Worm (Caenorhabditis elegans) whole organism, young adult: ENCODE data around the gene F15B9.8.

Source experiments
- B0035.1 ChIP-seq: sonication (generic microtip); optimal IDR thresholded peaks from 2 replicates; lab custom pipeline; 2016; ENCODE audit warnings: missing genetic modification characterization, mild to moderate bottlenecking, missing compliant biosample characterization, missing genotype, missing genetic modification reagents
- B0261.1 ChIP-seq: sonication (generic microtip); optimal IDR thresholded peaks from 2 replicates; lab custom pipeline; 2016; ENCODE audit warnings: mild to moderate bottlenecking, missing genetic modification characterization, moderate library complexity, missing compliant biosample characterization
- F37B4.10 ChIP-seq: fragments of 200-800 bp; sonication (Bioruptor generic); IDR thresholded peaks from 2 replicates; pipeline ENCODE4 v1.3.6; 2022; ENCODE audit warnings: missing genetic modification characterization, missing compliant biosample characterization
- F39B2.1 ChIP-seq: fragments of 200-800 bp; sonication (Bioruptor generic); IDR thresholded peaks from 2 replicates; pipeline ENCODE4 v1.3.6; 2022; ENCODE audit warnings: missing genetic modification reagents, missing genetic modification characterization, missing compliant biosample characterization
- F49E8.2 ChIP-seq: sonication (generic microtip); optimal IDR thresholded peaks from 3 replicates; lab custom pipeline; 2017; ENCODE audit warnings: missing genetic modification characterization, mild to moderate bottlenecking, missing compliant biosample characterization, antibody characterized with exemption, moderate library complexity; ENCODE audit not compliant: insufficient read depth
- F57C9.4 ChIP-seq: sonication (generic microtip); optimal IDR thresholded peaks from 2 replicates; lab custom pipeline; 2017; ENCODE audit warnings: mild to moderate bottlenecking, missing genetic modification characterization, missing compliant biosample characterization
- Y56A3A.18 ChIP-seq: fragments of 200-800 bp; sonication (Bioruptor generic); IDR thresholded peaks from 2 replicates; pipeline ENCODE4 v1.3.6; 2022; ENCODE audit warnings: missing genetic modification reagents, missing genetic modification characterization, missing compliant biosample characterization
- ZK185.1 ChIP-seq: sonication (generic microtip); optimal IDR thresholded peaks from 2 replicates; lab custom pipeline; 2016; ENCODE audit warnings: mild to moderate bottlenecking, missing genetic modification characterization, missing compliant biosample characterization; ENCODE audit not compliant: poor library complexity, severe bottlenecking
- aptf-2 ChIP-seq: fragments of 200-800 bp; sonication (Bioruptor generic); conservative IDR thresholded peaks from 2 replicates; pipeline ENCODE4 v1.3.6; 2022; ENCODE audit warnings: missing genetic modification reagents, missing genetic modification characterization, missing compliant biosample characterization
- athp-1 ChIP-seq: sonication (generic microtip); optimal IDR thresholded peaks from 2 replicates; lab custom pipeline; 2017; ENCODE audit warnings: mild to moderate bottlenecking, missing genetic modification characterization, missing compliant biosample characterization
- attf-3 ChIP-seq: fragments of 200-800 bp; sonication (Bioruptor generic); conservative IDR thresholded peaks from 2 replicates; pipeline ENCODE4 v1.3.6; 2022; ENCODE audit warnings: missing genetic modification reagents, missing genetic modification characterization, missing compliant biosample characterization
- attf-5 ChIP-seq: fragments of 200-800 bp; sonication (Bioruptor generic); optimal IDR thresholded peaks from 2 replicates; lab custom pipeline; 2018; ENCODE audit warnings: mild to moderate bottlenecking, missing genetic modification characterization, missing compliant biosample characterization
- bed-1 ChIP-seq: fragments of 200-800 bp; sonication (Bioruptor generic); IDR thresholded peaks from 2 replicates; pipeline ENCODE4 v1.3.6; 2022; ENCODE audit warnings: missing genetic modification reagents, missing genetic modification characterization, missing compliant biosample characterization
- ceh-100 ChIP-seq: fragments of 200-800 bp; sonication (Bioruptor generic); IDR thresholded peaks from 2 replicates; pipeline ENCODE4 v1.3.6; 2022; ENCODE audit warnings: missing genetic modification reagents, missing genetic modification characterization, missing compliant biosample characterization
- ceh-27 ChIP-seq: fragments of 200-800 bp; sonication (Bioruptor generic); optimal IDR thresholded peaks from 2 replicates; lab custom pipeline; 2018; ENCODE audit warnings: mild to moderate bottlenecking, missing genetic modification characterization, moderate library complexity, missing compliant biosample characterization
- ceh-79 ChIP-seq: sonication (generic microtip); optimal IDR thresholded peaks from 2 replicates; lab custom pipeline; 2017; ENCODE audit warnings: mild to moderate bottlenecking, missing genetic modification characterization, missing compliant biosample characterization
- ceh-91 ChIP-seq: fragments of 200-800 bp; sonication (Bioruptor generic); IDR thresholded peaks from 2 replicates; pipeline ENCODE4 v1.3.6; 2022; ENCODE audit warnings: missing genetic modification reagents, missing genetic modification characterization, missing compliant biosample characterization
- die-1 ChIP-seq: sonication (generic microtip); optimal IDR thresholded peaks from 2 replicates; lab custom pipeline; 2016; ENCODE audit warnings: missing genotype, mild to moderate bottlenecking, missing genetic modification characterization, missing compliant biosample characterization
- dox-1 ChIP-seq: fragments of 200-800 bp; sonication (Bioruptor generic); IDR thresholded peaks from 2 replicates; pipeline ENCODE4 v1.3.6; 2022; ENCODE audit warnings: missing genetic modification reagents, missing genetic modification characterization, missing compliant biosample characterization
- dpff-1 ChIP-seq: sonication (generic microtip); optimal IDR thresholded peaks from 2 replicates; lab custom pipeline; 2017; ENCODE audit warnings: mild to moderate bottlenecking, missing genetic modification characterization, missing compliant biosample characterization
- efl-1 ChIP-seq: fragments of 150-350 bp; optimal IDR thresholded peaks from 2 replicates; lab custom pipeline; 2014; ENCODE audit warnings: missing biosample characterization, missing genetic modification reagents, missing genetic modification characterization
- egl-18 ChIP-seq: fragments of 200-800 bp; sonication (Bioruptor generic); IDR thresholded peaks from 2 replicates; pipeline ENCODE4 v1.3.6; 2022; ENCODE audit warnings: missing genetic modification reagents, missing genetic modification characterization, missing compliant biosample characterization
- egl-44 ChIP-seq: fragments of 200-800 bp; sonication (Bioruptor generic); IDR thresholded peaks from 2 replicates; pipeline ENCODE4 v1.3.6; 2022; ENCODE audit warnings: missing genetic modification reagents, missing genetic modification characterization, missing compliant biosample characterization
- ekl-4 ChIP-seq: fragments of 200-800 bp; sonication (Bioruptor generic); IDR thresholded peaks from 2 replicates; pipeline ENCODE4 v1.3.6; 2022; ENCODE audit warnings: missing genetic modification reagents, missing genetic modification characterization, missing compliant biosample characterization
- fkh-3 ChIP-seq: sonication (generic microtip); optimal IDR thresholded peaks from 2 replicates; lab custom pipeline; 2016; ENCODE audit warnings: mild to moderate bottlenecking, missing genetic modification characterization, missing compliant biosample characterization
- him-1 ChIP-seq: sonication (generic microtip); optimal IDR thresholded peaks from 2 replicates; lab custom pipeline; 2016; ENCODE audit warnings: missing genotype, missing genetic modification reagents, missing genetic modification characterization, missing compliant biosample characterization
- lag-1 ChIP-seq: fragments of 200-800 bp; sonication (Bioruptor generic); IDR thresholded peaks from 2 replicates; pipeline ENCODE4 v1.3.6; 2022; ENCODE audit warnings: missing genetic modification reagents, missing genetic modification characterization, missing compliant biosample characterization
- let-607 ChIP-seq, 2 experiments: fragments of 200-800 bp in 1 of 2; sonication (Bioruptor generic) in 1 of 2; sonication (generic microtip) in 1 of 2; optimal IDR thresholded peaks; 2 replicates each; lab custom pipeline; 2016 to 2018; ENCODE audit warnings: mild to moderate bottlenecking in 2 of 2, missing compliant biosample characterization in 2 of 2, missing genetic modification characterization in 2 of 2, moderate library complexity in 2 of 2, missing genotype in 1 of 2
- lin-54 ChIP-seq: fragments of 200-800 bp; sonication (Bioruptor generic); optimal IDR thresholded peaks from 2 replicates; lab custom pipeline; 2018; ENCODE audit warnings: mild to moderate bottlenecking, missing genetic modification characterization, missing compliant biosample characterization
- lsl-1 ChIP-seq: fragments of 200-800 bp; sonication (Bioruptor generic); optimal IDR thresholded peaks from 2 replicates; lab custom pipeline; 2018; ENCODE audit warnings: mild to moderate bottlenecking, missing genetic modification characterization, moderate library complexity, missing compliant biosample characterization
- madf-10 ChIP-seq: sonication (generic microtip); optimal IDR thresholded peaks from 2 replicates; lab custom pipeline; 2016; ENCODE audit warnings: mild to moderate bottlenecking, missing genetic modification characterization, missing compliant biosample characterization
- madf-8 ChIP-seq: fragments of 200-800 bp; sonication (Bioruptor generic); conservative IDR thresholded peaks from 2 replicates; pipeline ENCODE4 v1.3.6; 2022; ENCODE audit warnings: missing genetic modification reagents, missing genetic modification characterization, missing compliant biosample characterization
- mes-4 ChIP-seq: sonication (generic microtip); optimal IDR thresholded peaks from 2 replicates; lab custom pipeline; 2016; ENCODE audit warnings: missing genotype, missing genetic modification characterization, missing compliant biosample characterization
- nfya-2 ChIP-seq: fragments of 200-800 bp; sonication (Bioruptor generic); IDR thresholded peaks from 2 replicates; pipeline ENCODE4 v1.3.6; 2022; ENCODE audit warnings: missing genetic modification reagents, missing genetic modification characterization, missing compliant biosample characterization
- repo-1 ChIP-seq: sonication (generic microtip); optimal IDR thresholded peaks from 2 replicates; lab custom pipeline; 2017; ENCODE audit warnings: mild to moderate bottlenecking, missing genetic modification characterization, missing compliant biosample characterization
- rpc-1 ChIP-seq, 2 experiments: fragments of 150-350 bp in 1 of 2; sonication (generic microtip) in 1 of 2; optimal IDR thresholded peaks; 2 replicates each; lab custom pipeline; 2014 to 2018; ENCODE audit warnings: missing biosample characterization in 1 of 2, missing genetic modification characterization in 1 of 2, missing genetic modification reagents in 1 of 2, missing genotype in 1 of 2
- sea-2 ChIP-seq: fragments of 200-800 bp; sonication (Bioruptor generic); IDR thresholded peaks from 2 replicates; pipeline ENCODE4 v1.3.6; 2022; ENCODE audit warnings: missing genetic modification characterization, missing compliant biosample characterization
- snpc-4 ChIP-seq, 5 experiments: fragments of 150-350 bp in 1 of 5; sonication (generic microtip) in 4 of 5; optimal IDR thresholded peaks; 2 replicates each; lab custom pipeline; 2014 to 2018; ENCODE audit warnings: missing genetic modification characterization in 5 of 5, missing biosample characterization in 3 of 5, antibody characterized with exemption in 2 of 5, mild to moderate bottlenecking in 2 of 5, missing compliant biosample characterization in 2 of 5, missing genotype in 2 of 5, moderate library complexity in 2 of 5, missing genetic modification reagents in 1 of 5
- tbp1 ChIP-seq: fragments of 200-800 bp; sonication (Bioruptor generic); optimal IDR thresholded peaks from 2 replicates; lab custom pipeline; 2018; ENCODE audit warnings: mild to moderate bottlenecking, missing genetic modification characterization, missing compliant biosample characterization
- unc-62 ChIP-seq: fragments of 150-350 bp; optimal IDR thresholded peaks from 2 replicates; lab custom pipeline; 2014; ENCODE audit warnings: missing biosample characterization, missing genetic modification reagents, missing genetic modification characterization
- zfh-2 ChIP-seq: fragments of 200-800 bp; sonication (Bioruptor generic); conservative IDR thresholded peaks from 2 replicates; pipeline ENCODE4 v1.3.6; 2022; ENCODE audit warnings: missing genetic modification reagents, missing genetic modification characterization, missing compliant biosample characterization
- ztf-25 ChIP-seq: fragments of 200-800 bp; sonication (Bioruptor generic); IDR thresholded peaks from 2 replicates; pipeline ENCODE4 v1.3.6; 2022; ENCODE audit warnings: missing genetic modification reagents, missing genetic modification characterization, missing compliant biosample characterization

The F15B9.8 gene

DNA sequence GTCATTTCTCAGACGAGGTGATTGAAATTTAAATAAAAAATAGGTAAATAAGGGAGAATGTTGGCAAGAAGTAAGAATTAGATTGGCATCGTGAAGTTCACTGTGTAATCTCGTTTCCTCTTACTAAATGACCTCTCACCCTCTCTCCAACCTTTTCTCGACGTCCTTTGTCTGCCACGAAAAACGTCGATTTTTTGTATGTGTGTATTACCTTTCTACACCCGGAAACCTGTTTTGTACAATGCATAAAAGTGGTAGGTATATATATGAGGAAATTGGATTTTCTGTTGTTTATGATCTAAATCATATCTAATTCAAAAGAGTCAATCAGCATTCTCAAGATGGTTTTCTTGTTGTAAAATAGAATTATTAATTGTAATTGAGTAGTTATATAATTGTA, 4.5 kb downstream of the F15B9.8 start, which contains the start of the genes F15B9.11 and dsl-7:
F15B9.11 (minus strand) TSS at position 5 of the 400 bp plus-strand sequence.
dsl-7 (plus strand) TSS at position 260 of the 400 bp plus-strand sequence.
- TF ChIP-seq fkh-3: no peak
- no peak for TF ChIP-seq die-1 (tag; lab: Kevin White, UChicago)
- no peak for TF ChIP-seq ztf-25 (GFP tag; lab: Robert Waterston, UW)
- TF ChIP-seq ceh-91: no peak
- no peak for TF ChIP-seq attf-3 (GFP tag; lab: Robert Waterston, UW)
- TF ChIP-seq him-1: no peak
- TF ChIP-seq B0035.1 (tag; lab: Kevin White, UChicago): no peak
- TF ChIP-seq dox-1: no peak
- no peak for TF ChIP-seq egl-18 (GFP tag; lab: Robert Waterston, UW)
- no peak for TF ChIP-seq ceh-27 (GFP tag; lab: Kevin White, UChicago)
- no peak for TF ChIP-seq bed-1 (GFP tag; lab: Robert Waterston, UW)
- TF ChIP-seq snpc-4 (GFP tag; optimal IDR thresholded peaks at IDR 0.05; lab: Kevin White, UChicago): no peak
- no peak for TF ChIP-seq snpc-4 (tag; optimal IDR thresholded peaks at IDR 0.05; lab: Kevin White, UChicago)
- TF ChIP-seq ekl-4 (GFP tag; lab: Robert Waterston, UW): no peak
- no peak for TF ChIP-seq lin-54
- TF ChIP-seq, all 124 proteins: peak for 0

DNA sequence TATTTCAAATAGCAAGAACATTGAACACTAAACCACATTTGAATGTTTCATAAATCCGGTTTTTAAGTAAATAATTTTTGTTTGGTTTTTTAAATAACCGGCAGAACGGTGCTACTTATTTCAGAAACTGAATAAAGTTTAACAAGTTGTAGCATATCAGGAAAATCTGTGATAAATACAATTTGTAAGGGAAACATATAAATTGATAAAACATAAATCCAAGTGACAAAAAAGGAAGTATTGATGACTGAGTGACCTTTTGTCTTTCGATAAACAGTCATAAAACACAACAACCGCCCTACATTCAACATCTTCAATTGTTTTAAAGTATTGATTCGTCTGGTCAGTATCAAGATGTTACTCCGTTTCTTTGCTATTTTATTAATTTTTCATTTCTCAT, 6.9 kb downstream of the F15B9.8 start, which contains the start of gene far-5:
far-5 (plus strand) TSS at position 301 of the 400 bp plus-strand sequence.
- TF ChIP-seq nfya-2 (no peak), efl-1 (GFP tag; lab: Kevin White, UChicago) (no peak), F37B4.10 (GFP tag; lab: Robert Waterston, UW) (no peak), zfh-2 (GFP tag; lab: Robert Waterston, UW) (no peak)

DNA sequence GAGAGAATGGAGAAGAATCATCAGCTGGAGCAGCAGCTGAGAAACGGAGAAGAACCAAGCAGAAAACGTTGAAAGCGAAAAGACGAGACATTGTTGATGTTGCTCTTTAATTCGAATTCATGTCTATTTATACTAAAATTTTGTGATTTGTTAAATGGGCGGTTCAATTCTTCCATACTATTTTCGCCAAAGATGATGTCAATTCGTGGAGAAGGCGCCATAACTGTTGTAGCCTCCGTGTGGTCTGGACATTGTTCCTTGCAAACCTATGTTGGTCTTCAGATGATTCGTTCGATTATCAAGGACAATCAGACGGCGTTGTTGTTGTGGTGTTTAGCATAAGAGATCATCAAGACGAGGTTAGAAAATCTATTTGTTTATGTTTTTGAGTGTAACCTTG, 9.1 kb downstream of the F15B9.8 start, which contains the start of gene far-3:
far-3 (minus strand) TSS at position 101 of the 400 bp plus-strand sequence.
- TF ChIP-seq unc-62 (GFP tag; lab: Kevin White, UChicago) (no peak), lsl-1 (GFP tag; lab: Kevin White, UChicago) (no peak), madf-8 (no peak), Y56A3A.18 (GFP tag; lab: Robert Waterston, UW) (no peak), madf-10 (no peak), B0035.1 (tag; lab: Kevin White, UChicago) (no peak), sea-2 (GFP tag; lab: Robert Waterston, UW) (no peak), ceh-91 (no peak), rpc-1 (optimal IDR thresholded peaks at IDR 0.05; lab: Kevin White, UChicago) (no peak), rpc-1 (tag; optimal IDR thresholded peaks at IDR 0.05; lab: Kevin White, UChicago) (no peak)

DNA sequence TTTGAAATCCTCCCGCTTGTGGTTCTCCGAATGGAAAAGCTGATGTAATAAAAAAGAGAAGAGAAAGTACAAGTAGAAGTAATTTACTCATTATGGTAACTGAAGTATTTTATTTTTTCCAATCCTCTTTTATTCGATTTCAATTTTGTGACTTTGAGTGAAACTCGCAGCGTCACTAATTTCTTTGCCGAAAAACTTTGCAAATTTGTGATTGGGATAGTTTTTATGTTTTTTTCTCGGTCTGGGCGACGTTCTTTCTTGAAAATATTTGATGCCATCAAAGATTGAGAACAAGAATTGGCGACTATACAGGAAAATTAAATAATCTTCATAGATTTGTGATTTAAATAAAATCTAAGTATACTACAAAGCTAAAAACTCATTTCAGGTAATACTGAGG, 11.2 kb downstream of the F15B9.8 start, which contains the start of gene far-4:
far-4 (minus strand) TSS at position 101 of the 400 bp plus-strand sequence.
- TF ChIP-seq ekl-4 (GFP tag; lab: Robert Waterston, UW) (no peak), athp-1 (tag; lab: Kevin White, UChicago) (no peak), aptf-2 (GFP tag; lab: Robert Waterston, UW) (no peak), tbp1 (no peak), ceh-79 (no peak), let-607 (tag; optimal IDR thresholded peaks at IDR 0.05; lab: Kevin White, UChicago) (no peak)
- TF ChIP-seq, all 124 proteins: peak for 0

DNA sequence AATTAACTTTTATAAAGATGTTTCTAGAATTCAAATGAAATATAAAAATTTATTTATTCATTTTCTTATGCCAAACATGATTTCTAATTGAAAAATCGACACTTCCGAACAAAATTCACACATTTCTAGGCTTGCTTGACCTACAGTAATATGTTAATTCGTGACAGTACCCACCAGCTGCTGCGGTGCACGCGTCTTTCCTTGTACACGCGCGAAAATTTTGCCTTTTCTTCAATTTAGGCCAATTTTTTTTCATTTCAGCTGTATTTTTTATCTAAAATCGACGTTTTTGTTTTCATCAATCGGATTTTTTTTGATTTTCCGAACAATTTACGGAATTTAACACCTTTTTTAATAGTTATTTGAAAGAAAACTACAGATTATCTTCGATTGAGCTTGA, 11.7 kb downstream of the F15B9.8 start:
- TF ChIP-seq attf-5 (GFP tag; lab: Kevin White, UChicago): no peak
- no peak for TF ChIP-seq B0261.1 (tag; lab: Kevin White, UChicago)
- no peak for TF ChIP-seq repo-1 (tag; lab: Kevin White, UChicago)
- no peak for TF ChIP-seq ceh-100 (GFP tag; lab: Robert Waterston, UW)
- TF ChIP-seq egl-44 (GFP tag; lab: Robert Waterston, UW): no peak
- TF ChIP-seq ceh-79: no peak
- peak; percentile 87 for TF ChIP-seq F49E8.2 (tag; lab: Kevin White, UChicago)
- TF ChIP-seq F57C9.4: no peak
- no peak for TF ChIP-seq F39B2.1
- no peak for TF ChIP-seq ZK185.1 (tag; lab: Kevin White, UChicago)
- TF ChIP-seq dpff-1: no peak
- no peak for TF ChIP-seq lag-1
- TF ChIP-seq mes-4 (tag; lab: Kevin White, UChicago): no peak
